Worm (Caenorhabditis elegans): ENCODE data around the gene ora-1.

Gene ora-1

DNA sequence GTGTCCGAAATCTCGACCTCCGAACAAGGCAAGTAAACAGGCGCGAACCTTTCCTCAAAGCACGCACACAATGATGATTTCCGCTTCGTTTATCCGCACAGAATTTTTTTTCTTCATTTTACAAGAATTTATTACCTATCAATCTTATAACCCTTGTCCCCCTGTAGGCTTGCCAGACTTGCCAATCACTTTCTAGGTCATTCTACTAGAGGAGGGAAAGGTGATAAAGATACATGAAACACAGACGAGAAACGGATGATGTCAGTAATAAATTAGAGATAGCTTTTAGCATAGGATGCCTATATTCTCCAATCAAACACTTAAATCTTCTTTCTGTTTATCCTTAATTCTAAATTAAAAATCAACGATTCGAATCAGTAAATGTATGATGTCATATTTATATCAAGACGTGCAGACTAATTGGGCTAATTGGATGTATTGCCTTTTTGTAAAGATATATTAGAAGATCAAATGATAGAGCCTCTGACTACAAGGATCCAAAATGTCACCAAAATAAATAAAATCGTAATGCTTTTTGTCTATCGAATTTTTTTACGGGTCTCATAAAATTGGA, 49.7 kb downstream of the ora-1 start:
- TF ChIP-seq zim-3 (tag; optimal IDR thresholded peaks at IDR 0.05) (no peak), nhr-179 (tag; optimal IDR thresholded peaks at IDR 0.05) (no peak), ZK185.1 (tag; optimal IDR thresholded peaks at IDR 0.05; ENCODE audit: poor library complexity, severe bottlenecking) (no peak), snpc-4 (GFP tag; optimal IDR thresholded peaks at IDR 0.05) (no peak), snpc-4 (tag; optimal IDR thresholded peaks at IDR 0.05) (no peak), ceh-100 (GFP tag; IDR thresholded peaks at IDR 0.05) (no peak), him-1 (tag; optimal IDR thresholded peaks at IDR 0.05) (no peak), die-1 (tag; optimal IDR thresholded peaks at IDR 0.05) (no peak)

ce11 chrIV:8028372-8028771, 50.7 kb downstream of the ora-1 start:
- peak; percentile 86 for TF ChIP-seq somi-1 (GFP tag; optimal IDR thresholded peaks at IDR 0.05)
- no peak for TF ChIP-seq B0035.1 (tag; optimal IDR thresholded peaks at IDR 0.05)
- peak; percentile 84 for TF ChIP-seq ztf-26 (tag; optimal IDR thresholded peaks at IDR 0.05)
- no peak for TF ChIP-seq dox-1 (GFP tag; IDR thresholded peaks at IDR 0.05)
- no peak for TF ChIP-seq F10E7.11 (tag; optimal IDR thresholded peaks at IDR 0.05)
- peak; percentile 71 for TF ChIP-seq nhr-80 (tag; optimal IDR thresholded peaks at IDR 0.05)
- no peak for TF ChIP-seq ceh-91 (GFP tag; IDR thresholded peaks at IDR 0.05)
- peak; percentile 63 for TF ChIP-seq lin-40 (tag; optimal IDR thresholded peaks at IDR 0.05)
- TF ChIP-seq K11D2.4 (GFP tag; IDR thresholded peaks at IDR 0.05) = 0 out of 2 replicates have a peak, but pooled peaks have one; percentile 16
- no peak for TF ChIP-seq chd-7 (tag; optimal IDR thresholded peaks at IDR 0.05)
- TF ChIP-seq ceh-100 (GFP tag; IDR thresholded peaks at IDR 0.05) = no peak
